Worm (Caenorhabditis elegans): ENCODE measurements around the gene ZK669.2.

DNA sequence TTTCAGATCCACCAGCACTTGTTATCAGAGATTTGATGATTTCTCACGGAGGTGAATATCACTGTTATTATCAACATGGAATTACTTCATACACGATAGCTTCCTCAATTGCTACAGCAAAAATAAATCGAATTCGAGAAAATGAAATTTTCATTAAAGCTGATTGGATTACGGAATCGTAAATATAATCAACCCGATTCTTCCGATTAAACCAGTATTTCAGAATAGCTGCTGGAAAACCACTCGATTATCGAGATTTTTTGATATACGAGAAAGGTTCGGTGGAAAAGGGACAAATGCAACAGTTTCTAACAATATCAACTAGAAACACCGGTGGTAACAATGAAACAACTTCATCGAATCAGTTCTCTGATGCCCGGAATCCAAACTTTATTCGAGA lies 36.0 kb downstream of the ZK669.2 start:
- TF ChIP-seq nhr-76 (tag; optimal IDR thresholded peaks at IDR 0.05) = no peak
- TF ChIP-seq ztf-11 (tag; optimal IDR thresholded peaks at IDR 0.05) = no peak
- TF ChIP-seq lin-13 (tag; optimal IDR thresholded peaks at IDR 0.05) = no peak
- no peak for TF ChIP-seq unc-62 (GFP tag; optimal IDR thresholded peaks at IDR 0.05)
- TF ChIP-seq ceh-83 (GFP tag; optimal IDR thresholded peaks at IDR 0.05) = no peak
- TF ChIP-seq unc-39 (tag; optimal IDR thresholded peaks at IDR 0.05) = no peak
- TF ChIP-seq lsy-2 (tag; optimal IDR thresholded peaks at IDR 0.05) = no peak
- no peak for TF ChIP-seq mep-1 (tag; optimal IDR thresholded peaks at IDR 0.05)
- no peak for TF ChIP-seq nhr-237 (tag; optimal IDR thresholded peaks at IDR 0.05)
- TF ChIP-seq zip-8 (tag; optimal IDR thresholded peaks at IDR 0.05) = no peak
- no peak for TF ChIP-seq ceh-39 (tag; optimal IDR thresholded peaks at IDR 0.05)
- TF ChIP-seq ces-1 (GFP tag; optimal IDR thresholded peaks at IDR 0.05) = no peak
- no peak for TF ChIP-seq pha-4 (tag; optimal IDR thresholded peaks at IDR 0.05)
- no peak for TF ChIP-seq elt-1 (tag; optimal IDR thresholded peaks at IDR 0.05; ENCODE audit: borderline replicate concordance, insufficient read depth)

Data from whole organism, mixed stage, embryonic.